Fruit fly (Drosophila melanogaster) whole organism, embryonic: ENCODE results near the gene CG43094.
A peak's percentile ranks its signal among the peaks of the same experiment; 100 is the strongest.

Experiments used
- Atf3 ChIP-seq: fragments of 200-800 bp; sonication (Bioruptor generic); optimal IDR thresholded peaks from 3 replicates; lab custom pipeline; 2016; ENCODE audit warnings: missing biosample characterization, missing genetic modification characterization
- Awh ChIP-seq: fragments of 200-800 bp; sonication (Bioruptor generic); IDR thresholded peaks from 2 replicates; pipeline ENCODE4, ENCODE4 v1.3.6; 2022; ENCODE audit warnings: missing biosample characterization, missing genetic modification characterization
- Blimp-1 ChIP-seq: fragments of 200-800 bp; sonication (Bioruptor generic); optimal IDR thresholded peaks from 3 replicates; lab custom pipeline; 2018; ENCODE audit warnings: missing biosample characterization, missing genetic modification characterization, mild to moderate bottlenecking, moderate library complexity, missing genetic modification reagents
- CG10543 ChIP-seq: fragments of 200-800 bp; sonication (Bioruptor generic); optimal IDR thresholded peaks from 3 replicates; lab custom pipeline; 2017; ENCODE audit warnings: missing biosample characterization, mild to moderate bottlenecking, missing genetic modification characterization, moderate library complexity
- CG11723 ChIP-seq: fragments of 200-800 bp; sonication (Bioruptor generic); optimal IDR thresholded peaks from 2 replicates; lab custom pipeline; 2017; ENCODE audit warnings: missing biosample characterization, mild to moderate bottlenecking, missing genetic modification characterization
- CG12391 ChIP-seq: fragments of 200-800 bp; sonication (Bioruptor generic); optimal IDR thresholded peaks from 3 replicates; lab custom pipeline; 2018; ENCODE audit warnings: missing biosample characterization, mild to moderate bottlenecking, missing genetic modification characterization, moderate library complexity
- CG15514 ChIP-seq: fragments of 200-800 bp; sonication (Bioruptor generic); optimal IDR thresholded peaks from 3 replicates; lab custom pipeline; 2017; ENCODE audit warnings: missing biosample characterization, missing genetic modification characterization, mild to moderate bottlenecking, moderate library complexity, missing genetic modification reagents
- CG15601 ChIP-seq: fragments of 200-800 bp; sonication (Bioruptor generic); optimal IDR thresholded peaks from 3 replicates; lab custom pipeline; 2019; ENCODE audit warnings: missing biosample characterization, mild to moderate bottlenecking, missing genetic modification characterization, moderate library complexity
- CG17328 ChIP-seq: fragments of 200-800 bp; sonication (Bioruptor generic); IDR thresholded peaks from 2 replicates; pipeline ENCODE4 v1.3.6; 2022; ENCODE audit warnings: missing biosample characterization, missing genetic modification characterization
- CG18476 ChIP-seq: fragments of 200-800 bp; sonication (Bioruptor generic); optimal IDR thresholded peaks from 2 replicates; lab custom pipeline; 2016; ENCODE audit warnings: missing biosample characterization, mild to moderate bottlenecking, missing genetic modification characterization
- CG18599 ChIP-seq: fragments of 200-800 bp; sonication (Bioruptor generic); optimal IDR thresholded peaks from 3 replicates; lab custom pipeline; 2017; ENCODE audit warnings: missing biosample characterization, missing genetic modification characterization, mild to moderate bottlenecking, moderate library complexity, missing genetic modification reagents
- CG2199 ChIP-seq: fragments of 200-800 bp; sonication (Bioruptor generic); IDR thresholded peaks from 3 replicates; pipeline ENCODE4 v1.3.6; 2022; ENCODE audit warnings: missing biosample characterization, missing genetic modification characterization
- CG3995 ChIP-seq: fragments of 200-800 bp; sonication (Bioruptor generic); optimal IDR thresholded peaks from 3 replicates; lab custom pipeline; 2016; ENCODE audit warnings: missing biosample characterization, missing genetic modification characterization
- CG4424 ChIP-seq: fragments of 200-800 bp; sonication (Bioruptor generic); optimal IDR thresholded peaks from 3 replicates; lab custom pipeline; 2016; ENCODE audit warnings: missing biosample characterization, missing genetic modification characterization
- CG7928 ChIP-seq: fragments of 200-800 bp; sonication (Bioruptor generic); optimal IDR thresholded peaks from 2 replicates; lab custom pipeline; 2017; ENCODE audit warnings: missing biosample characterization, mild to moderate bottlenecking, missing genetic modification characterization
- Deaf1 ChIP-seq: fragments of 200-800 bp; optimal IDR thresholded peaks from 3 replicates; lab custom pipeline; 2019; ENCODE audit warnings: missing biosample characterization, mild to moderate bottlenecking, missing genetic modification characterization, moderate library complexity
- Ets65A ChIP-seq: fragments of 200-800 bp; sonication (Bioruptor generic); peaks from one replicate; lab custom pipeline; 2016; ENCODE audit warnings: missing biosample characterization, missing genetic modification characterization
- H15 ChIP-seq: fragments of 200-800 bp; sonication (Bioruptor generic); IDR thresholded peaks from 3 replicates; pipeline ENCODE4 v1.3.6; 2022; ENCODE audit warnings: missing biosample characterization, missing genetic modification characterization
- Hmx ChIP-seq: fragments of 200-800 bp; sonication (Bioruptor generic); optimal IDR thresholded peaks from 2 replicates; lab custom pipeline; 2016; ENCODE audit warnings: missing biosample characterization, missing genetic modification characterization
- Hr78 ChIP-seq, 2 experiments: fragments of 200-800 bp in 1 of 2; fragments of >200 bp in 1 of 2; sonication (Bioruptor generic) in 1 of 2; optimal IDR thresholded peaks; 2 replicates each; lab custom pipeline; 2017 to 2019; ENCODE audit warnings: missing biosample characterization in 2 of 2, missing genetic modification characterization in 2 of 2, mild to moderate bottlenecking in 1 of 2, moderate library complexity in 1 of 2
- Med ChIP-seq: fragments of 200-800 bp; sonication (Bioruptor generic); peaks from one replicate; lab custom pipeline; 2016; ENCODE audit warnings: missing biosample characterization, missing genetic modification characterization, mild to moderate bottlenecking, inconsistent platforms, moderate library complexity
- Meics ChIP-seq: fragments of 200-800 bp; sonication (Bioruptor generic); optimal IDR thresholded peaks from 2 replicates; lab custom pipeline; 2017; ENCODE audit warnings: missing biosample characterization, mild to moderate bottlenecking, missing genetic modification characterization
- Opbp ChIP-seq: fragments of 200-800 bp; sonication (Bioruptor generic); IDR thresholded peaks from 3 replicates; pipeline ENCODE4 v1.3.6; 2022; ENCODE audit warnings: missing biosample characterization, missing genetic modification characterization; ENCODE audit not compliant: partially characterized antibody
- Sin3A ChIP-seq: fragments of >200 bp; optimal IDR thresholded peaks from 2 replicates; lab custom pipeline; 2018
- Sox100B ChIP-seq: fragments of 200-800 bp; sonication (Bioruptor generic); optimal IDR thresholded peaks from 3 replicates; lab custom pipeline; 2018; ENCODE audit warnings: missing biosample characterization, mild to moderate bottlenecking, missing genetic modification characterization
- Trl ChIP-seq, 3 experiments: fragments of >200 bp in 2 of 3; fragments of 200-800 bp in 1 of 3; sonication (Bioruptor generic) in 1 of 3; optimal IDR thresholded peaks; 2 replicates in 1 of 3; 3 replicates in 2 of 3; lab custom pipeline; 2016 to 2017; ENCODE audit warnings: missing biosample characterization in 1 of 3, missing genetic modification characterization in 1 of 3
- cato ChIP-seq: fragments of 200-800 bp; sonication (Bioruptor generic); optimal IDR thresholded peaks from 2 replicates; lab custom pipeline; 2016; ENCODE audit warnings: missing biosample characterization, missing genetic modification characterization, borderline replicate concordance
- chm ChIP-seq: fragments of 200-800 bp; sonication (Bioruptor generic); IDR thresholded peaks from 2 replicates; pipeline ENCODE4 v1.3.6; 2022; ENCODE audit warnings: missing biosample characterization, missing genetic modification characterization
- ci ChIP-seq: fragments of 200-800 bp; sonication (Bioruptor generic); IDR thresholded peaks from 3 replicates; pipeline ENCODE4 v1.3.6; 2022; ENCODE audit warnings: missing biosample characterization, missing genetic modification characterization
- crol ChIP-seq: fragments of 200-800 bp; sonication (Bioruptor generic); IDR thresholded peaks from 2 replicates; pipeline ENCODE4 v1.3.6; 2022; ENCODE audit warnings: missing biosample characterization, missing genetic modification characterization
- danr ChIP-seq: fragments of 200-800 bp; sonication (Bioruptor generic); IDR thresholded peaks from 2 replicates; pipeline ENCODE4 v1.3.6; 2022; ENCODE audit warnings: missing biosample characterization, missing genetic modification characterization
- ewg ChIP-seq: fragments of 200-800 bp; sonication (Bioruptor generic); optimal IDR thresholded peaks from 3 replicates; lab custom pipeline; 2017; ENCODE audit warnings: mild to moderate bottlenecking, missing biosample characterization, missing genetic modification reagents, missing genetic modification characterization
- hkb ChIP-seq, 2 experiments: fragments of 200-800 bp in 1 of 2; fragments of >200 bp in 1 of 2; sonication (Bioruptor generic) in 1 of 2; IDR thresholded peaks in 1 of 2; optimal IDR thresholded peaks in 1 of 2; 2 replicates each; pipeline versions ENCODE4 v1.3.6 to Lab custom; 2017 to 2022; ENCODE audit warnings: missing biosample characterization in 1 of 2, missing genetic modification characterization in 1 of 2
- oc ChIP-seq: fragments of 200-800 bp; sonication (Bioruptor generic); optimal IDR thresholded peaks from 2 replicates; lab custom pipeline; 2018; ENCODE audit warnings: missing biosample characterization, mild to moderate bottlenecking, missing genetic modification characterization, moderate library complexity
- onecut ChIP-seq: fragments of 200-800 bp; sonication (Bioruptor generic); IDR thresholded peaks from 2 replicates; pipeline ENCODE4 v1.3.6; 2022; ENCODE audit warnings: missing biosample characterization, missing genetic modification characterization
- pum ChIP-seq: fragments of 200-800 bp; sonication (Bioruptor generic); optimal IDR thresholded peaks from 2 replicates; lab custom pipeline; 2016; ENCODE audit warnings: missing biosample characterization, missing genetic modification characterization
- pzg ChIP-seq: fragments of 200-800 bp; sonication (Bioruptor generic); optimal IDR thresholded peaks from 3 replicates; lab custom pipeline; 2018; ENCODE audit warnings: missing biosample characterization, mild to moderate bottlenecking, missing genetic modification characterization, moderate library complexity
- rib ChIP-seq: fragments of 200-800 bp; sonication (Bioruptor generic); IDR thresholded peaks from 2 replicates; pipeline ENCODE4 v1.3.6; 2022; ENCODE audit warnings: missing biosample characterization, missing genetic modification characterization
- row ChIP-seq: fragments of 200-800 bp; sonication (Bioruptor generic); IDR thresholded peaks from 3 replicates; pipeline ENCODE4 v1.3.6; 2022; ENCODE audit warnings: missing biosample characterization, missing genetic modification characterization
- sd ChIP-seq: fragments of 200-800 bp; sonication (Bioruptor generic); optimal IDR thresholded peaks from 3 replicates; lab custom pipeline; 2018; ENCODE audit warnings: missing biosample characterization, mild to moderate bottlenecking, missing genetic modification characterization, moderate library complexity
- sens ChIP-seq: fragments of 200-800 bp; sonication (Bioruptor generic); peaks from one replicate; lab custom pipeline; 2016; ENCODE audit warnings: missing biosample characterization, missing genetic modification characterization
- seq ChIP-seq: fragments of 200-800 bp; sonication (Bioruptor generic); IDR thresholded peaks from 2 replicates; pipeline ENCODE4 v1.3.6; 2022; ENCODE audit warnings: missing biosample characterization, missing genetic modification characterization
- sqz ChIP-seq: fragments of 200-800 bp; sonication (Bioruptor generic); optimal IDR thresholded peaks from 3 replicates; lab custom pipeline; 2018; ENCODE audit warnings: missing biosample characterization, mild to moderate bottlenecking, missing genetic modification characterization
- tap ChIP-seq: fragments of 200-800 bp; optimal IDR thresholded peaks from 3 replicates; lab custom pipeline; 2019; ENCODE audit warnings: missing biosample characterization, mild to moderate bottlenecking, missing genetic modification characterization, moderate library complexity
- z ChIP-seq: fragments of 200-800 bp; sonication (Bioruptor generic); IDR thresholded peaks from 3 replicates; pipeline ENCODE4 v1.3.6; 2022; ENCODE audit warnings: missing biosample characterization, missing genetic modification characterization

Gene CG43094

dm6 chr3R:22752929-22753328, 17.9 kb downstream of the CG43094 start:
- TF ChIP-seq CG7928 (GFP tag; lab: Kevin White, UChicago): peak; percentile 73
- TF ChIP-seq CG18599 (GFP tag; lab: Kevin White, UChicago): peak; percentile 21
- TF ChIP-seq onecut (GFP tag; lab: Robert Waterston, UW): 0 out of 2 replicates have a peak, but pooled peaks have one; percentile 28
- TF ChIP-seq CG3995 (GFP tag; lab: Kevin White, UChicago): no peak
- 0 out of 3 replicates have a peak, but pooled peaks have one; percentile 29 for TF ChIP-seq CG2199 (GFP tag; lab: Robert Waterston, UW)
- no peak for TF ChIP-seq pzg
- TF ChIP-seq ci (GFP tag; lab: Robert Waterston, UW): 0 out of 3 replicates have a peak, but pooled peaks have one; percentile 9
- TF ChIP-seq ewg (GFP tag; lab: Kevin White, UChicago): peak; percentile 81
- no peak for TF ChIP-seq CG11723 (GFP tag; lab: Kevin White, UChicago)
- TF ChIP-seq CG15514: peak; percentile 96
- no peak for TF ChIP-seq hkb (optimal IDR thresholded peaks at IDR 0.05; lab: Kevin White, UChicago)
- no peak for TF ChIP-seq hkb (GFP tag; IDR thresholded peaks at IDR 0.05; lab: Robert Waterston, UW)
- TF ChIP-seq z (GFP tag; lab: Robert Waterston, UW): peak; percentile 37; the same call in 1 of the 3 replicates
- TF ChIP-seq Trl (optimal IDR thresholded peaks at IDR 0.05; lab: Kevin White, UChicago): peak in 1 of 2 experiments; percentile 38
- no peak for TF ChIP-seq Trl (GFP tag; optimal IDR thresholded peaks at IDR 0.05; lab: Kevin White, UChicago)
- peak; percentile 11 for TF ChIP-seq Deaf1 (tag; lab: Kevin White, UChicago)
- peak; percentile 27; the same call in 1 of the 3 replicates for TF ChIP-seq row (GFP tag; lab: Robert Waterston, UW)
- TF ChIP-seq danr (GFP tag; lab: Robert Waterston, UW): no peak
- TF ChIP-seq sens (GFP tag; lab: Kevin White, UChicago): peak; percentile 37

dm6 chr3R:22751698-22752097, 19.1 kb downstream of the CG43094 start:
- TF ChIP-seq Hr78 (GFP tag; optimal IDR thresholded peaks at IDR 0.05; lab: Kevin White, UChicago): peak in 1 of 2 experiments; percentile 80
- TF ChIP-seq Opbp (GFP tag; lab: Robert Waterston, UW): peak; percentile 20; the same call in 1 of the 3 replicates
- no peak for TF ChIP-seq Sin3A
- TF ChIP-seq Meics (GFP tag; lab: Kevin White, UChicago): no peak
- no peak for TF ChIP-seq CG10543 (GFP tag; lab: Kevin White, UChicago)
- TF ChIP-seq Blimp-1 (GFP tag; lab: Kevin White, UChicago): peak; percentile 95
- no peak for TF ChIP-seq rib (GFP tag; lab: Robert Waterston, UW)
- no peak for TF ChIP-seq CG17328
- peak; percentile 65 for TF ChIP-seq sd (tag; lab: Kevin White, UChicago)
- TF ChIP-seq tap (tag; lab: Kevin White, UChicago): no peak
- no peak for TF ChIP-seq cato (GFP tag; lab: Kevin White, UChicago)
- TF ChIP-seq Ets65A (GFP tag; lab: Kevin White, UChicago): no peak
- TF ChIP-seq Atf3 (GFP tag; lab: Kevin White, UChicago): no peak
- TF ChIP-seq seq (GFP tag; lab: Robert Waterston, UW): no peak
- TF ChIP-seq CG2199 (GFP tag; lab: Robert Waterston, UW): 0 out of 3 replicates have a peak, but pooled peaks have one; percentile 22
- TF ChIP-seq Hmx (GFP tag; lab: Kevin White, UChicago): no peak
- no peak for TF ChIP-seq Sox100B
- TF ChIP-seq Med: peak; percentile 20
- no peak for TF ChIP-seq CG4424
- no peak for TF ChIP-seq CG12391
- 0 out of 2 replicates have a peak, but pooled peaks have one; percentile 34 for TF ChIP-seq chm (GFP tag; lab: Robert Waterston, UW)
- peak; percentile 2 for TF ChIP-seq CG15601 (tag; lab: Kevin White, UChicago)
- TF ChIP-seq H15 (GFP tag; lab: Robert Waterston, UW): 0 out of 3 replicates have a peak, but pooled peaks have one; percentile 8
- peak; percentile 65; the same call in 1 of the 2 replicates for TF ChIP-seq Awh
- TF ChIP-seq CG18476: peak; percentile 72
- peak; percentile 29 for TF ChIP-seq sqz
- TF ChIP-seq hkb (optimal IDR thresholded peaks at IDR 0.05; lab: Kevin White, UChicago): peak; percentile 36
- no peak for TF ChIP-seq hkb (GFP tag; IDR thresholded peaks at IDR 0.05; lab: Robert Waterston, UW)
- TF ChIP-seq pum (GFP tag; lab: Kevin White, UChicago): no peak
- peak; percentile 62 for TF ChIP-seq crol (GFP tag; lab: Robert Waterston, UW)
- TF ChIP-seq oc: peak; percentile 18
